In the genomic region with DNA sequence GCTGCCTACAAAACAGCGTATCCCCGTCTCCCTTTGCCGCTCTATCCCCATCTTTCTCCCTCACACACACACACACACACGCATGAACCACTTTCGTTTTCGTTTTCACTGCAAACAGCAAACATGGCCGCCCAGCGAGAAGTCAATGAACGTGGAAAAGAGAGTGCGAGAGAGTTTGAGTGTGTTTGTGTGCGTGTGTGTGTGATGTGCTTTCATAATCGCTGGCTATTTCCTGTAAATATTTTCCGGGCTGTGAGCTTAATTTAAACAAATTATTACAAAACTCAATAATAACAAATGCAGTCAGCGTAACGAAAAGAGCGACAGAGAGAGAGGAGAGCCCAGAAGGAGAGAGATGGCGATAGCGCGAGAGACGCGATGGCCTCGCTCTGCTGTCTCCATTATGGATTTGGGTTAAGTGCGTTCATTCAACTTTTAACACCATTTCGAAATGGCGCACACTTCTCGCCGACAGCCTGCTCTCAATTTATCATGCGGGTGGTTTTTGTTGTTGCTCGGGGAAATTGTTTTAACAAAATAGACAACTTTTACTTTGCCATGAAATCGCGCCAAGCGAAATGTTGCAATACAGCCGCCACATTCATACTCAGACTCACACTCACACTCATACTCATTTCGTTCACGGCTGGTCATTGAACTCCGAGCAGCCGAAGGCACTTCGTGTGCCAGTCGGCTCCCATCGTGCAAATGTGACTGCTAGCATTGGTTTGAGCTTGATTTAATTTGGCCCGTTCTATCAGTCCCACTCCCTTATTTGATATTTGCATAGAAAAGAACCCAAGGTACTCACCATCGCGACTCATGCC, we compare ENCODE assay signal across 1 fruit fly cellular context.
A peak's percentile ranks its signal among the peaks of the same experiment; 100 is the strongest.
TF ChIP-seq lines count a peak whose summit lies in the region.

No protein-coding gene starts in this region.

TF ChIP-seq in whole organism, embryonic, 481 proteins besides CTCF, POLR2A, EP300 and RAD21 (continued from another document and continues in another):
- TF ChIP-seq kah (GFP tag; optimal IDR thresholded peaks at IDR 0.05; lab: Kevin White, UChicago) (peak; percentile 45), CG33213 (GFP tag; optimal IDR thresholded peaks at IDR 0.05; lab: Kevin White, UChicago) (no peak), gfzf (GFP tag; optimal IDR thresholded peaks at IDR 0.05; lab: Kevin White, UChicago) (no peak), YL-1 (GFP tag; optimal IDR thresholded peaks at IDR 0.05; lab: Kevin White, UChicago) (peak; percentile 20), CG12659 (GFP tag; optimal IDR thresholded peaks at IDR 0.05; lab: Kevin White, UChicago) (no peak), bcd (GFP tag; optimal IDR thresholded peaks at IDR 0.05; lab: Kevin White, UChicago) (no peak), Mes4 (GFP tag; optimal IDR thresholded peaks at IDR 0.05; lab: Kevin White, UChicago) (no peak), C15 (GFP tag; IDR thresholded peaks at IDR 0.05; lab: Robert Waterston, UW) (no peak), Dll (GFP tag; IDR thresholded peaks at IDR 0.05; lab: Robert Waterston, UW; ENCODE audit: partially characterized antibody) (no peak), CG16863 (GFP tag; optimal IDR thresholded peaks at IDR 0.05; lab: Kevin White, UChicago) (no peak), lmd (GFP tag; IDR thresholded peaks at IDR 0.05; lab: Robert Waterston, UW) (no peak), mirr (GFP tag; optimal IDR thresholded peaks at IDR 0.05; lab: Kevin White, UChicago) (peak; percentile 59), scrt (GFP tag; optimal IDR thresholded peaks at IDR 0.05; lab: Kevin White, UChicago) (no peak), trem (tag; optimal IDR thresholded peaks at IDR 0.05; lab: Kevin White, UChicago) (peak; percentile 2), CG15011 (GFP tag; optimal IDR thresholded peaks at IDR 0.05; lab: Kevin White, UChicago) (no peak), fu2 (GFP tag; optimal IDR thresholded peaks at IDR 0.05; lab: Kevin White, UChicago) (no peak), CG14860 (GFP tag; IDR thresholded peaks at IDR 0.05; lab: Robert Waterston, UW; ENCODE audit: partially characterized antibody) (no peak), org-1 (GFP tag; optimal IDR thresholded peaks at IDR 0.05; lab: Kevin White, UChicago) (no peak), CG4328 (GFP tag; optimal IDR thresholded peaks at IDR 0.05; lab: Kevin White, UChicago) (peak; percentile 30), cas (GFP tag; IDR thresholded peaks at IDR 0.05; lab: Robert Waterston, UW) (no peak), Sin3A (optimal IDR thresholded peaks at IDR 0.05; lab: Kevin White, UChicago) (no peak), bsh (GFP tag; optimal IDR thresholded peaks at IDR 0.05; lab: Kevin White, UChicago) (peak in 1 of 2 experiments; percentile 59), CG34224 (GFP tag; IDR thresholded peaks at IDR 0.05; lab: Robert Waterston, UW; ENCODE audit: partially characterized antibody) (no peak), tio (GFP tag; optimal IDR thresholded peaks at IDR 0.05; lab: Kevin White, UChicago) (no peak), CG10979 (tag; optimal IDR thresholded peaks at IDR 0.05; lab: Kevin White, UChicago) (peak; percentile 39), dati (GFP tag; IDR thresholded peaks at IDR 0.05; lab: Robert Waterston, UW) (no peak), CG6689 (GFP tag; IDR thresholded peaks at IDR 0.05; lab: Robert Waterston, UW) (no peak), bigmax (GFP tag; optimal IDR thresholded peaks at IDR 0.05; lab: Kevin White, UChicago) (no peak), p53 (GFP tag; optimal IDR thresholded peaks at IDR 0.05; lab: Kevin White, UChicago) (no peak), ci (GFP tag; IDR thresholded peaks at IDR 0.05; lab: Robert Waterston, UW) (peak; percentile 85), CG5953 (GFP tag; IDR thresholded peaks at IDR 0.05; lab: Robert Waterston, UW) (no peak), CG7786 (GFP tag; optimal IDR thresholded peaks at IDR 0.05; lab: Kevin White, UChicago) (no peak), danr (GFP tag; IDR thresholded peaks at IDR 0.05; lab: Robert Waterston, UW) (no peak), CG10654 (GFP tag; optimal IDR thresholded peaks at IDR 0.05; lab: Kevin White, UChicago) (no peak), lilli (GFP tag; optimal IDR thresholded peaks at IDR 0.05; lab: Kevin White, UChicago) (no peak), HLH3B (GFP tag; IDR thresholded peaks at IDR 0.05; lab: Robert Waterston, UW) (no peak), CG12391 (tag; optimal IDR thresholded peaks at IDR 0.05; lab: Kevin White, UChicago) (no peak), Ada2b (GFP tag; IDR thresholded peaks at IDR 0.05; lab: Robert Waterston, UW) (no peak), sug (tag; optimal IDR thresholded peaks at IDR 0.05; lab: Kevin White, UChicago) (peak; percentile 71), Lpt (GFP tag; optimal IDR thresholded peaks at IDR 0.05; lab: Kevin White, UChicago) (no peak), pum (GFP tag; optimal IDR thresholded peaks at IDR 0.05; lab: Kevin White, UChicago) (no peak), CG12769 (tag; optimal IDR thresholded peaks at IDR 0.05; lab: Kevin White, UChicago) (peak; percentile 82), CG13123 (GFP tag; optimal IDR thresholded peaks at IDR 0.05; lab: Kevin White, UChicago) (no peak), CG15479 (GFP tag; optimal IDR thresholded peaks at IDR 0.05; lab: Kevin White, UChicago) (no peak), az2 (GFP tag; optimal IDR thresholded peaks at IDR 0.05; lab: Kevin White, UChicago) (no peak), bbx (GFP tag; IDR thresholded peaks at IDR 0.05; lab: Robert Waterston, UW; ENCODE audit: partially characterized antibody) (no peak), z (GFP tag; IDR thresholded peaks at IDR 0.05; lab: Robert Waterston, UW) (peak; percentile 75), Atf3 (GFP tag; optimal IDR thresholded peaks at IDR 0.05; lab: Kevin White, UChicago) (no peak), CG8359 (GFP tag; optimal IDR thresholded peaks at IDR 0.05; lab: Kevin White, UChicago; ENCODE audit: borderline replicate concordance) (peak; percentile 30), repo (GFP tag; optimal IDR thresholded peaks at IDR 0.05; lab: Kevin White, UChicago) (no peak), dmrt11E (tag; optimal IDR thresholded peaks at IDR 0.05; lab: Kevin White, UChicago) (peak; percentile 23), Drgx (GFP tag; IDR thresholded peaks at IDR 0.05; lab: Robert Waterston, UW) (0 out of 2 replicates have a peak, but pooled peaks have one; percentile 9), CG12744 (GFP tag; optimal IDR thresholded peaks at IDR 0.05; lab: Kevin White, UChicago) (no peak), lbe (GFP tag; optimal IDR thresholded peaks at IDR 0.05; lab: Kevin White, UChicago) (no peak), CG10147 (GFP tag; optimal IDR thresholded peaks at IDR 0.05; lab: Kevin White, UChicago) (peak; percentile 33), gsb (GFP tag; IDR thresholded peaks at IDR 0.05; lab: Robert Waterston, UW) (no peak), NC2β (GFP tag; optimal IDR thresholded peaks at IDR 0.05; lab: Kevin White, UChicago) (no peak), Hr3 (GFP tag; optimal IDR thresholded peaks at IDR 0.05; lab: Kevin White, UChicago) (peak; percentile 69), CG10462 (GFP tag; optimal IDR thresholded peaks at IDR 0.05; lab: Kevin White, UChicago) (no peak), sisA (GFP tag; IDR thresholded peaks at IDR 0.05; lab: Robert Waterston, UW) (no peak), CG3847 (GFP tag; IDR thresholded peaks at IDR 0.05; lab: Robert Waterston, UW) (no peak), Deaf1 (tag; optimal IDR thresholded peaks at IDR 0.05; lab: Kevin White, UChicago) (peak; percentile 98), BtbVII (GFP tag; optimal IDR thresholded peaks at IDR 0.05; lab: Kevin White, UChicago) (no peak), kay (GFP tag; optimal IDR thresholded peaks at IDR 0.05; lab: Kevin White, UChicago) (no peak), CG6791 (GFP tag; IDR thresholded peaks at IDR 0.05; lab: Robert Waterston, UW; ENCODE audit: partially characterized antibody) (no peak), CG10543 (GFP tag; optimal IDR thresholded peaks at IDR 0.05; lab: Kevin White, UChicago) (peak; percentile 55), CG10209 (GFP tag; optimal IDR thresholded peaks at IDR 0.05; lab: Kevin White, UChicago) (no peak), CG11247 (GFP tag; IDR thresholded peaks at IDR 0.05; lab: Robert Waterston, UW) (no peak), shn (GFP tag; optimal IDR thresholded peaks at IDR 0.05; lab: Kevin White, UChicago) (no peak), kni (GFP tag; optimal IDR thresholded peaks at IDR 0.05; lab: Kevin White, UChicago) (peak; percentile 98), yki (optimal IDR thresholded peaks at IDR 0.05; lab: Kevin White, UChicago) (peak; percentile 39), emc (GFP tag; optimal IDR thresholded peaks at IDR 0.05; lab: Kevin White, UChicago) (no peak), CG11085 (GFP tag; IDR thresholded peaks at IDR 0.05; lab: Robert Waterston, UW) (no peak), Abd-B (GFP tag; optimal IDR thresholded peaks at IDR 0.05; lab: Kevin White, UChicago) (peak; percentile 10), Nf-YC (tag; optimal IDR thresholded peaks at IDR 0.05; lab: Kevin White, UChicago) (peak; percentile 16), CG6175 (GFP tag; IDR thresholded peaks at IDR 0.05; lab: Robert Waterston, UW) (no peak), CG13296 (GFP tag; optimal IDR thresholded peaks at IDR 0.05; lab: Kevin White, UChicago) (no peak), Meics (GFP tag; optimal IDR thresholded peaks at IDR 0.05; lab: Kevin White, UChicago) (no peak), abd-A (tag; optimal IDR thresholded peaks at IDR 0.05; lab: Kevin White, UChicago) (peak; percentile 92), phol (tag; optimal IDR thresholded peaks at IDR 0.05; lab: Kevin White, UChicago) (peak; percentile 89), dimm (GFP tag; IDR thresholded peaks at IDR 0.05; lab: Robert Waterston, UW) (no peak), Blimp-1 (GFP tag; optimal IDR thresholded peaks at IDR 0.05; lab: Kevin White, UChicago) (peak; percentile 100), CG4404 (GFP tag; IDR thresholded peaks at IDR 0.05; lab: Robert Waterston, UW) (no peak), chn (GFP tag; optimal IDR thresholded peaks at IDR 0.05; lab: Kevin White, UChicago) (no peak), CG12104 (GFP tag; optimal IDR thresholded peaks at IDR 0.05; lab: Kevin White, UChicago) (no peak), CG17612 (GFP tag; IDR thresholded peaks at IDR 0.05; lab: Robert Waterston, UW) (no peak), CG7556 (GFP tag; optimal IDR thresholded peaks at IDR 0.05; lab: Kevin White, UChicago) (no peak), CG17802 (tag; optimal IDR thresholded peaks at IDR 0.05; lab: Kevin White, UChicago) (no peak), vnd (GFP tag; IDR thresholded peaks at IDR 0.05; lab: Robert Waterston, UW; ENCODE audit: partially characterized antibody) (no peak), Doc3 (GFP tag; IDR thresholded peaks at IDR 0.05; lab: Robert Waterston, UW; ENCODE audit: partially characterized antibody) (no peak), CHES-1-like (GFP tag; optimal IDR thresholded peaks at IDR 0.05; lab: Kevin White, UChicago) (no peak), pnt (GFP tag; optimal IDR thresholded peaks at IDR 0.05; lab: Kevin White, UChicago) (no peak), ken (GFP tag; IDR thresholded peaks at IDR 0.05; lab: Robert Waterston, UW) (peak; percentile 84), CG2120 (GFP tag; optimal IDR thresholded peaks at IDR 0.05; lab: Kevin White, UChicago) (no peak), CG4854 (GFP tag; optimal IDR thresholded peaks at IDR 0.05; lab: Kevin White, UChicago) (no peak), Dip2 (GFP tag; IDR thresholded peaks at IDR 0.05; lab: Robert Waterston, UW) (no peak), CG17186 (GFP tag; optimal IDR thresholded peaks at IDR 0.05; lab: Kevin White, UChicago) (no peak), Rfx (GFP tag; IDR thresholded peaks at IDR 0.05; lab: Robert Waterston, UW) (no peak), CG2202 (tag; optimal IDR thresholded peaks at IDR 0.05; lab: Kevin White, UChicago) (peak; percentile 64), CG30403 (GFP tag; optimal IDR thresholded peaks at IDR 0.05; lab: Kevin White, UChicago) (no peak), CG7963 (GFP tag; IDR thresholded peaks at IDR 0.05; lab: Robert Waterston, UW; ENCODE audit: partially characterized antibody) (no peak), CG1603 (tag; optimal IDR thresholded peaks at IDR 0.05; lab: Kevin White, UChicago) (peak; percentile 45), CG6683 (GFP tag; optimal IDR thresholded peaks at IDR 0.05; lab: Kevin White, UChicago) (no peak), CG8290 (GFP tag; optimal IDR thresholded peaks at IDR 0.05; lab: Kevin White, UChicago) (no peak), CG8290 (tag; optimal IDR thresholded peaks at IDR 0.05; lab: Kevin White, UChicago) (peak in 1 of 2 experiments; percentile 65), da (GFP tag; optimal IDR thresholded peaks at IDR 0.05; lab: Kevin White, UChicago) (no peak), MTF-1 (GFP tag; optimal IDR thresholded peaks at IDR 0.05; lab: Kevin White, UChicago; ENCODE audit: borderline replicate concordance) (peak; percentile 71), pfk (GFP tag; optimal IDR thresholded peaks at IDR 0.05; lab: Kevin White, UChicago) (peak; percentile 21), CG3838 (GFP tag; optimal IDR thresholded peaks at IDR 0.05; lab: Kevin White, UChicago) (no peak), CG14050 (GFP tag; IDR thresholded peaks at IDR 0.05; lab: Robert Waterston, UW) (no peak), dmrt99B (tag; optimal IDR thresholded peaks at IDR 0.05; lab: Kevin White, UChicago) (no peak), Mrtf (GFP tag; IDR thresholded peaks at IDR 0.05; lab: Robert Waterston, UW) (no peak), CG11560 (tag; IDR thresholded peaks at IDR 0.05; lab: Robert Waterston, UW) (no peak), Dbx (GFP tag; IDR thresholded peaks at IDR 0.05; lab: Robert Waterston, UW) (no peak), CG9727 (GFP tag; optimal IDR thresholded peaks at IDR 0.05; lab: Kevin White, UChicago) (no peak), CG9437 (GFP tag; optimal IDR thresholded peaks at IDR 0.05; lab: Kevin White, UChicago) (peak; percentile 27), hbn (GFP tag; IDR thresholded peaks at IDR 0.05; lab: Robert Waterston, UW; ENCODE audit: partially characterized antibody) (no peak), Xbp1 (GFP tag; optimal IDR thresholded peaks at IDR 0.05; lab: Kevin White, UChicago) (no peak), tx (GFP tag; optimal IDR thresholded peaks at IDR 0.05; lab: Kevin White, UChicago) (no peak), CG12299 (tag; optimal IDR thresholded peaks at IDR 0.05; lab: Kevin White, UChicago) (no peak), gce (GFP tag; IDR thresholded peaks at IDR 0.05; lab: Robert Waterston, UW) (peak; percentile 10; the same call in 1 of the 3 replicates), CG18476 (GFP tag; optimal IDR thresholded peaks at IDR 0.05; lab: Kevin White, UChicago) (no peak), lola (GFP tag; optimal IDR thresholded peaks at IDR 0.05; lab: Kevin White, UChicago) (peak in 1 of 3 experiments; percentile 33), CG3065 (GFP tag; optimal IDR thresholded peaks at IDR 0.05; lab: Kevin White, UChicago) (no peak), sqz (GFP tag; optimal IDR thresholded peaks at IDR 0.05; lab: Kevin White, UChicago) (peak; percentile 60), Myb (GFP tag; optimal IDR thresholded peaks at IDR 0.05; lab: Kevin White, UChicago) (no peak)
